Fruit fly (Drosophila melanogaster): ENCODE results near the gene Axs.

Axs gene

dm6 chrX:16654931-16655409 is 28.7 kb downstream of the Axs start, which contains the start of the genes Nemp and r:
Gene Nemp, minus strand, starts transcription at chrX:16655015.
Gene r, plus strand, starts transcription at chrX:16655359.
- no peak for TF ChIP-seq CG34367 (tag; optimal IDR thresholded peaks at IDR 0.05)
- TF ChIP-seq CG15710 (tag; optimal IDR thresholded peaks at IDR 0.05) = no peak
- no peak for TF ChIP-seq gl (tag; optimal IDR thresholded peaks at IDR 0.05)
- TF ChIP-seq CG4496 (GFP tag; IDR thresholded peaks at IDR 0.05) = no peak
- TF ChIP-seq CG8301 (tag; optimal IDR thresholded peaks at IDR 0.05) = no peak
- no peak for TF ChIP-seq CG32121 (GFP tag; IDR thresholded peaks at IDR 0.05)
- TF ChIP-seq CG17806 (tag; optimal IDR thresholded peaks at IDR 0.05) = no peak
- no peak for TF ChIP-seq CG13204 (GFP tag; optimal IDR thresholded peaks at IDR 0.05)
- no peak for TF ChIP-seq EcR (GFP tag; optimal IDR thresholded peaks at IDR 0.05)
- TF ChIP-seq Pif1A (GFP tag; optimal IDR thresholded peaks at IDR 0.05) = no peak
- TF ChIP-seq Pif1B (GFP tag; optimal IDR thresholded peaks at IDR 0.05) = no peak
- no peak for TF ChIP-seq D1 (tag; optimal IDR thresholded peaks at IDR 0.05)
- TF ChIP-seq CG12605 (GFP tag; IDR thresholded peaks at IDR 0.05) = no peak
- TF ChIP-seq Snoo (tag; optimal IDR thresholded peaks at IDR 0.05) = no peak
- no peak for TF ChIP-seq CG10348 (GFP tag; IDR thresholded peaks at IDR 0.05)
- TF ChIP-seq Ets98B (GFP tag; IDR thresholded peaks at IDR 0.05) = no peak

dm6 chrX:16651625-16652024 is 32.1 kb downstream of the Axs start:
- TF ChIP-seq Snoo (tag; optimal IDR thresholded peaks at IDR 0.05) (no peak), CG12605 (GFP tag; IDR thresholded peaks at IDR 0.05) (no peak), D1 (tag; optimal IDR thresholded peaks at IDR 0.05) (no peak), fd96Ca (GFP tag; IDR thresholded peaks at IDR 0.05) (no peak), CG8159 (tag; optimal IDR thresholded peaks at IDR 0.05) (no peak), Ets98B (GFP tag; IDR thresholded peaks at IDR 0.05) (no peak), CG9948 (tag; optimal IDR thresholded peaks at IDR 0.05) (no peak), rn (GFP tag; IDR thresholded peaks at IDR 0.05) (no peak), CG15710 (tag; optimal IDR thresholded peaks at IDR 0.05) (no peak), CG10348 (GFP tag; IDR thresholded peaks at IDR 0.05) (no peak)

dm6 chrX:16651098-16651497 is 32.6 kb downstream of the Axs start, which contains the start of the genes CG32573 and CG42512:
Gene CG32573, plus strand, starts transcription at chrX:16651376.
Gene CG42512, plus strand, starts transcription at chrX:16651376.
- TF ChIP-seq CG34367 (tag; optimal IDR thresholded peaks at IDR 0.05) (no peak), fd96Ca (GFP tag; IDR thresholded peaks at IDR 0.05) (no peak)

dm6 chrX:16650078-16651063 is 33.3 kb downstream of the Axs start:
- peak; percentile 58 for TF ChIP-seq Snoo (tag; optimal IDR thresholded peaks at IDR 0.05)
- TF ChIP-seq Pif1B (GFP tag; optimal IDR thresholded peaks at IDR 0.05) = peak; percentile 60
- TF ChIP-seq CG34367 (tag; optimal IDR thresholded peaks at IDR 0.05) = no peak
- TF ChIP-seq Pif1A (GFP tag; optimal IDR thresholded peaks at IDR 0.05) = peak; percentile 74
- no peak for TF ChIP-seq EcR (GFP tag; optimal IDR thresholded peaks at IDR 0.05)
- TF ChIP-seq CG4496 (GFP tag; IDR thresholded peaks at IDR 0.05) = peak; percentile 61; the same call in 2 of the 3 replicates
- no peak for TF ChIP-seq rn (GFP tag; IDR thresholded peaks at IDR 0.05)
- TF ChIP-seq Ets98B (GFP tag; IDR thresholded peaks at IDR 0.05) = peak; percentile 81
- peak; percentile 82 for TF ChIP-seq fd96Ca (GFP tag; IDR thresholded peaks at IDR 0.05)
- TF ChIP-seq CG32121 (GFP tag; IDR thresholded peaks at IDR 0.05) = 0 out of 2 replicates have a peak, but pooled peaks have one; percentile 7
- TF ChIP-seq CG13204 (GFP tag; optimal IDR thresholded peaks at IDR 0.05) = no peak
- TF ChIP-seq gl (tag; optimal IDR thresholded peaks at IDR 0.05) = no peak

dm6 chrX:16648435-16648781 is 35.3 kb downstream of the Axs start:
- TF ChIP-seq CG13204 (GFP tag; optimal IDR thresholded peaks at IDR 0.05) = no peak
- no peak for TF ChIP-seq Ets98B (GFP tag; IDR thresholded peaks at IDR 0.05)
- TF ChIP-seq CG4496 (GFP tag; IDR thresholded peaks at IDR 0.05) = no peak
- 0 out of 2 replicates have a peak, but pooled peaks have one; percentile 14 for TF ChIP-seq CG32121 (GFP tag; IDR thresholded peaks at IDR 0.05)
- TF ChIP-seq D1 (tag; optimal IDR thresholded peaks at IDR 0.05) = no peak
- TF ChIP-seq gl (tag; optimal IDR thresholded peaks at IDR 0.05) = no peak
- no peak for TF ChIP-seq CG10348 (GFP tag; IDR thresholded peaks at IDR 0.05)

dm6 chrX:16647737-16648434 is 35.8 kb downstream of the Axs start:
- TF ChIP-seq CG4496 (GFP tag; IDR thresholded peaks at IDR 0.05) = no peak
- no peak for TF ChIP-seq CG32121 (GFP tag; IDR thresholded peaks at IDR 0.05)
- peak; percentile 26 for TF ChIP-seq Pif1B (GFP tag; optimal IDR thresholded peaks at IDR 0.05)
- TF ChIP-seq Pif1A (GFP tag; optimal IDR thresholded peaks at IDR 0.05) = no peak
- peak; percentile 17; the same call in 1 of the 2 replicates for TF ChIP-seq CG12605 (GFP tag; IDR thresholded peaks at IDR 0.05)
- no peak for TF ChIP-seq CG14655 (GFP tag; optimal IDR thresholded peaks at IDR 0.05)
- TF ChIP-seq CG15710 (tag; optimal IDR thresholded peaks at IDR 0.05) = no peak
- no peak for TF ChIP-seq CG10348 (GFP tag; IDR thresholded peaks at IDR 0.05)
- TF ChIP-seq Snoo (tag; optimal IDR thresholded peaks at IDR 0.05) = no peak
- no peak for TF ChIP-seq rn (GFP tag; IDR thresholded peaks at IDR 0.05)
- TF ChIP-seq CG8159 (tag; optimal IDR thresholded peaks at IDR 0.05) = no peak
- peak; percentile 72 for TF ChIP-seq EcR (GFP tag; optimal IDR thresholded peaks at IDR 0.05)
- TF ChIP-seq D1 (tag; optimal IDR thresholded peaks at IDR 0.05) = no peak
- peak; percentile 9; the same call in 1 of the 2 replicates for TF ChIP-seq Ets98B (GFP tag; IDR thresholded peaks at IDR 0.05)
- TF ChIP-seq gl (tag; optimal IDR thresholded peaks at IDR 0.05) = peak; percentile 7
- no peak for TF ChIP-seq CG34367 (tag; optimal IDR thresholded peaks at IDR 0.05)
- TF ChIP-seq CG17806 (tag; optimal IDR thresholded peaks at IDR 0.05) = no peak
- no peak for TF ChIP-seq CG9948 (tag; optimal IDR thresholded peaks at IDR 0.05)
- TF ChIP-seq CG8301 (tag; optimal IDR thresholded peaks at IDR 0.05) = no peak
- TF ChIP-seq fd96Ca (GFP tag; IDR thresholded peaks at IDR 0.05) = no peak
- TF ChIP-seq CG13204 (GFP tag; optimal IDR thresholded peaks at IDR 0.05) = peak; percentile 61

All from whole organism, pupa.